Worm (Caenorhabditis elegans) whole organism, midembryonic: ENCODE results near the gene lipl-8.

Experiments
- T22C8.4 ChIP-seq: fragments of 200-800 bp; sonication (Bioruptor generic); IDR thresholded peaks from 2 replicates; pipeline ENCODE4 v1.3.6; 2022; ENCODE audit warnings: missing genetic modification characterization, missing compliant biosample characterization
- cog-1 ChIP-seq: sonication (generic microtip); optimal IDR thresholded peaks from 2 replicates; lab custom pipeline; 2016; ENCODE audit warnings: missing genetic modification characterization, missing compliant biosample characterization
- flt-1 ChIP-seq: fragments of 200-800 bp; sonication (Bioruptor generic); IDR thresholded peaks from 2 replicates; pipeline ENCODE4 v1.3.6; 2022; ENCODE audit warnings: missing genetic modification characterization, missing compliant biosample characterization
- klf-2 ChIP-seq: fragments of 200-800 bp; sonication (Bioruptor generic); conservative IDR thresholded peaks from 2 replicates; pipeline ENCODE4 v1.3.6; 2022; ENCODE audit warnings: missing genetic modification reagents, missing genetic modification characterization, missing compliant biosample characterization
- med-1 ChIP-seq: sonication (generic microtip); optimal IDR thresholded peaks from 2 replicates; lab custom pipeline; 2017; ENCODE audit warnings: missing genetic modification characterization, mild to moderate bottlenecking, missing compliant biosample characterization, antibody characterized with exemption, missing genetic modification reagents; ENCODE audit not compliant: insufficient read depth
- ref-1 ChIP-seq: fragments of 200-800 bp; sonication (Bioruptor generic); conservative IDR thresholded peaks from 2 replicates; pipeline ENCODE4 v1.3.6; 2022; ENCODE audit warnings: missing genetic modification reagents, missing genetic modification characterization, missing compliant biosample characterization
- tab-1 ChIP-seq: fragments of 200-800 bp; sonication (Bioruptor generic); IDR thresholded peaks from 2 replicates; pipeline ENCODE4 v1.3.6; 2022; ENCODE audit warnings: missing genetic modification characterization, missing compliant biosample characterization
- ztf-23 ChIP-seq: fragments of 200-800 bp; sonication (Bioruptor generic); IDR thresholded peaks from 2 replicates; pipeline ENCODE4 v1.3.6; 2022; ENCODE audit warnings: missing genetic modification reagents, missing genetic modification characterization, missing compliant biosample characterization
- ztf-29 ChIP-seq: fragments of 200-800 bp; sonication (Bioruptor generic); IDR thresholded peaks from 2 replicates; pipeline ENCODE4 v1.3.6; 2022; ENCODE audit warnings: missing genetic modification reagents, missing genetic modification characterization, missing compliant biosample characterization

The lipl-8 gene

ce11 chrV:14729343-14729742 lies 19.2 kb downstream of the lipl-8 start, which contains the start of gene oig-3:
oig-3 (plus strand) TSS chrV:14729643.
- TF ChIP-seq klf-2 (GFP tag; lab: Robert Waterston, UW): no peak
- TF ChIP-seq flt-1 (GFP tag; lab: Robert Waterston, UW): no peak
- TF ChIP-seq tab-1 (GFP tag; lab: Robert Waterston, UW): no peak
- TF ChIP-seq ref-1 (GFP tag; lab: Robert Waterston, UW): no peak
- TF ChIP-seq ztf-23 (GFP tag; lab: Robert Waterston, UW): no peak
- no peak for TF ChIP-seq med-1

ce11 chrV:14728754-14729153 lies 19.8 kb downstream of the lipl-8 start, which contains the start of gene Y50E8A.2:
Y50E8A.2 (minus strand) TSS chrV:14728854.
- TF ChIP-seq tab-1 (GFP tag; lab: Robert Waterston, UW) (no peak), med-1 (no peak), cog-1 (tag; lab: Kevin White, UChicago) (no peak), ztf-29 (GFP tag; lab: Robert Waterston, UW) (no peak), T22C8.4 (GFP tag; lab: Robert Waterston, UW) (no peak), flt-1 (GFP tag; lab: Robert Waterston, UW) (no peak), klf-2 (GFP tag; lab: Robert Waterston, UW) (no peak)

- TF ChIP-seq ztf-23 (GFP tag; lab: Robert Waterston, UW) (no peak), cog-1 (tag; lab: Kevin White, UChicago) (no peak), klf-2 (GFP tag; lab: Robert Waterston, UW) (no peak), ref-1 (GFP tag; lab: Robert Waterston, UW) (no peak), med-1 (no peak), T22C8.4 (GFP tag; lab: Robert Waterston, UW) (no peak), flt-1 (GFP tag; lab: Robert Waterston, UW) (no peak), tab-1 (GFP tag; lab: Robert Waterston, UW) (no peak), ztf-29 (GFP tag; lab: Robert Waterston, UW) (no peak)
These were observed 21.9 kb downstream of the lipl-8 start, which contains the start of gene Y50E8A.1 for ce11 chrV:14726596-14726995. Y50E8A.1 (plus strand) TSS chrV:14726896.

ce11 chrV:14725409-14725808 lies 23.1 kb downstream of the lipl-8 start:
- no peak for TF ChIP-seq klf-2 (GFP tag; lab: Robert Waterston, UW)
- TF ChIP-seq cog-1 (tag; lab: Kevin White, UChicago): no peak
- TF ChIP-seq ztf-29 (GFP tag; lab: Robert Waterston, UW): no peak
- no peak for TF ChIP-seq ztf-23 (GFP tag; lab: Robert Waterston, UW)
- TF ChIP-seq med-1: no peak
- TF ChIP-seq tab-1 (GFP tag; lab: Robert Waterston, UW): no peak
- TF ChIP-seq T22C8.4 (GFP tag; lab: Robert Waterston, UW): no peak
- TF ChIP-seq ref-1 (GFP tag; lab: Robert Waterston, UW): no peak
- no peak for TF ChIP-seq flt-1 (GFP tag; lab: Robert Waterston, UW)

- TF ChIP-seq cog-1 (tag; lab: Kevin White, UChicago) (no peak), ref-1 (GFP tag; lab: Robert Waterston, UW) (no peak), med-1 (no peak)
These were observed 25.5 kb downstream of the lipl-8 start, which contains the start of gene R08A2.7 for ce11 chrV:14723020-14723419. R08A2.7 (plus strand) TSS chrV:14723320.

- TF ChIP-seq ztf-23 (GFP tag; lab: Robert Waterston, UW) (no peak), T22C8.4 (GFP tag; lab: Robert Waterston, UW) (no peak), ref-1 (GFP tag; lab: Robert Waterston, UW) (no peak), klf-2 (GFP tag; lab: Robert Waterston, UW) (no peak), tab-1 (GFP tag; lab: Robert Waterston, UW) (no peak), flt-1 (GFP tag; lab: Robert Waterston, UW) (no peak), med-1 (no peak), ztf-29 (GFP tag; lab: Robert Waterston, UW) (no peak), cog-1 (tag; lab: Kevin White, UChicago) (no peak)
These were observed 29.0 kb downstream of the lipl-8 start, which contains the start of gene R08A2.1 for ce11 chrV:14719491-14719890. R08A2.1 (minus strand) TSS chrV:14719591.

- TF ChIP-seq tab-1 (GFP tag; lab: Robert Waterston, UW): no peak
These were observed 32.4 kb downstream of the lipl-8 start, which contains the start of gene fbxa-147 for ce11 chrV:14716114-14716513. fbxa-147 (plus strand) TSS chrV:14716499.

- TF ChIP-seq ref-1 (GFP tag; lab: Robert Waterston, UW): no peak
- TF ChIP-seq flt-1 (GFP tag; lab: Robert Waterston, UW): no peak
- no peak for TF ChIP-seq ztf-29 (GFP tag; lab: Robert Waterston, UW)
- TF ChIP-seq med-1: no peak
- TF ChIP-seq tab-1 (GFP tag; lab: Robert Waterston, UW): no peak
- no peak for TF ChIP-seq klf-2 (GFP tag; lab: Robert Waterston, UW)
- no peak for TF ChIP-seq cog-1 (tag; lab: Kevin White, UChicago)
- TF ChIP-seq T22C8.4 (GFP tag; lab: Robert Waterston, UW): no peak
These were observed 32.9 kb downstream of the lipl-8 start, which contains the start of gene R08A2.2 for ce11 chrV:14715608-14716007. R08A2.2 (minus strand) TSS chrV:14715708.

ce11 chrV:14712316-14712715 lies 36.2 kb downstream of the lipl-8 start, which contains the start of gene R08A2.5:
R08A2.5 (plus strand) TSS chrV:14712616.
- TF ChIP-seq ref-1 (GFP tag; lab: Robert Waterston, UW) (no peak), ztf-23 (GFP tag; lab: Robert Waterston, UW) (no peak), T22C8.4 (GFP tag; lab: Robert Waterston, UW) (no peak), med-1 (no peak), klf-2 (GFP tag; lab: Robert Waterston, UW) (no peak), tab-1 (GFP tag; lab: Robert Waterston, UW) (no peak), flt-1 (GFP tag; lab: Robert Waterston, UW) (no peak), ztf-29 (GFP tag; lab: Robert Waterston, UW) (no peak), cog-1 (tag; lab: Kevin White, UChicago) (no peak)

- TF ChIP-seq tab-1 (GFP tag; lab: Robert Waterston, UW) (no peak), ref-1 (GFP tag; lab: Robert Waterston, UW) (no peak), klf-2 (GFP tag; lab: Robert Waterston, UW) (no peak), T22C8.4 (GFP tag; lab: Robert Waterston, UW) (no peak), cog-1 (tag; lab: Kevin White, UChicago) (no peak), ztf-29 (GFP tag; lab: Robert Waterston, UW) (no peak), ztf-23 (GFP tag; lab: Robert Waterston, UW) (no peak), med-1 (no peak), flt-1 (GFP tag; lab: Robert Waterston, UW) (no peak)
These were observed 37.4 kb downstream of the lipl-8 start, which contains the start of gene ssp-33 for ce11 chrV:14711077-14711476. ssp-33 (plus strand) TSS chrV:14711377.
